Fruit fly (Drosophila melanogaster): ENCODE data around the gene spri.

spri gene

dm6 chrX:10515323-10515853 is 69.8 kb downstream of the spri start (continued):
- TF ChIP-seq Gug (GFP tag; IDR thresholded peaks at IDR 0.05) (peak; percentile 52; the same call in 2 of the 4 replicates), sc (optimal IDR thresholded peaks at IDR 0.05) (no peak), sc (GFP tag; optimal IDR thresholded peaks at IDR 0.05) (peak; percentile 31), Drgx (GFP tag; IDR thresholded peaks at IDR 0.05) (peak; percentile 56), en (GFP tag; optimal IDR thresholded peaks at IDR 0.05) (peak; percentile 52), D (optimal IDR thresholded peaks at IDR 0.05) (no peak), D (GFP tag; optimal IDR thresholded peaks at IDR 0.05) (peak; percentile 54), psq (GFP tag; optimal IDR thresholded peaks at IDR 0.05) (no peak), h (optimal IDR thresholded peaks at IDR 0.05) (no peak), tio (GFP tag; optimal IDR thresholded peaks at IDR 0.05) (no peak), Eip74EF (GFP tag; optimal IDR thresholded peaks at IDR 0.05) (no peak), CG10366 (GFP tag; IDR thresholded peaks at IDR 0.05) (peak; percentile 14; the same call in 1 of the 2 replicates), Mrtf (GFP tag; IDR thresholded peaks at IDR 0.05) (peak; percentile 53; the same call in 1 of the 3 replicates), repo (GFP tag; optimal IDR thresholded peaks at IDR 0.05) (no peak), Lim3 (GFP tag; IDR thresholded peaks at IDR 0.05) (no peak), CG18619 (GFP tag; optimal IDR thresholded peaks at IDR 0.05) (no peak), zf30C (GFP tag; optimal IDR thresholded peaks at IDR 0.05) (peak; percentile 65), CG12071 (GFP tag; optimal IDR thresholded peaks at IDR 0.05) (no peak), Hr51 (GFP tag; optimal IDR thresholded peaks at IDR 0.05) (peak in 1 of 2 experiments; percentile 17), CG6854 (GFP tag; optimal IDR thresholded peaks at IDR 0.05) (no peak), sens-2 (GFP tag; IDR thresholded peaks at IDR 0.05) (peak; percentile 68), CG16813 (GFP tag; IDR thresholded peaks at IDR 0.05; ENCODE audit: partially characterized antibody) (no peak), CG12942 (GFP tag; optimal IDR thresholded peaks at IDR 0.05) (peak; percentile 37), Chrac-16 (GFP tag; optimal IDR thresholded peaks at IDR 0.05) (peak; percentile 56), trh (GFP tag; optimal IDR thresholded peaks at IDR 0.05) (peak; percentile 44), BtbVII (GFP tag; optimal IDR thresholded peaks at IDR 0.05) (no peak), Ptx1 (GFP tag; IDR thresholded peaks at IDR 0.05) (peak; percentile 44; the same call in 1 of the 2 replicates), NK7.1 (GFP tag; optimal IDR thresholded peaks at IDR 0.05) (peak; percentile 32), CG8765 (GFP tag; IDR thresholded peaks at IDR 0.05) (peak; percentile 90), pb (GFP tag; optimal IDR thresholded peaks at IDR 0.05) (no peak), Scr (GFP tag; IDR thresholded peaks at IDR 0.05; ENCODE audit: partially characterized antibody) (no peak), bcd (GFP tag; optimal IDR thresholded peaks at IDR 0.05) (peak; percentile 45), luna (GFP tag; optimal IDR thresholded peaks at IDR 0.05) (no peak), CG10209 (GFP tag; optimal IDR thresholded peaks at IDR 0.05) (peak; percentile 51), CG7271 (tag; optimal IDR thresholded peaks at IDR 0.05) (peak; percentile 87), CG10431 (GFP tag; optimal IDR thresholded peaks at IDR 0.05) (no peak), Atf-2 (GFP tag; optimal IDR thresholded peaks at IDR 0.05) (peak; percentile 25), CG3726 (GFP tag; IDR thresholded peaks at IDR 0.05) (0 out of 3 replicates have a peak, but pooled peaks have one; percentile 32), Spps (tag; optimal IDR thresholded peaks at IDR 0.05) (peak; percentile 9), sr (GFP tag; IDR thresholded peaks at IDR 0.05) (no peak), stc (GFP tag; IDR thresholded peaks at IDR 0.05) (peak; percentile 34; the same call in 1 of the 2 replicates), Tbp (GFP tag; optimal IDR thresholded peaks at IDR 0.05) (no peak), CG7556 (GFP tag; optimal IDR thresholded peaks at IDR 0.05) (peak; percentile 40), E2f2 (GFP tag; IDR thresholded peaks at IDR 0.05) (no peak), CG12236 (GFP tag; optimal IDR thresholded peaks at IDR 0.05) (peak; percentile 30), esg (GFP tag; conservative IDR thresholded peaks at IDR 0.05) (peak; percentile 32; the same call in 1 of the 2 replicates), CG17612 (GFP tag; IDR thresholded peaks at IDR 0.05) (no peak), nerfin-2 (GFP tag; IDR thresholded peaks at IDR 0.05; ENCODE audit: partially characterized antibody) (no peak), CkIIα-i1 (GFP tag; IDR thresholded peaks at IDR 0.05) (no peak), gsb-n (tag; optimal IDR thresholded peaks at IDR 0.05) (peak; percentile 4), Myb (GFP tag; optimal IDR thresholded peaks at IDR 0.05) (no peak), wor (GFP tag; IDR thresholded peaks at IDR 0.05) (no peak)

Data from whole organism, embryonic.